Worm (Caenorhabditis elegans): ENCODE measurements around the gene tyra-3.

DNA sequence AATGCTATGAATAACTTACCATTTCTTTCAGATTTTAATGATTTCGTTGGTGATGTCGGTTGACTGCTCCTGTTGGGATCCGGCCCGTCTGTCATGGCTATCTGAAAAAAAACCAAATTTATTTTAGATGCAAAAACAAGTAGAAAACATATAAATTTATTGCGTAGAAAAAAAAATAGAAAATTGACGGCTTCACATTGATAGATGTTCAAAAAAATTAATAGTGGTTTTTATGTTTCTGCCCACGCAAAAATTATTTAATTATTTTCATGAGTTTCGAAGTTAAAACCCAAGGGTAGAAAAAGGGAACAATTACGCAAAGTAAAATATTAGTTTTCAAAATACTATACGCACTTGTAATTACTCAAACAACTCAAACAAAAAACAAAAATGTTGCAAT, 18.2 kb upstream of the tyra-3 start, which contains the start of gene mct-4:
- TF ChIP-seq nhr-237 (tag; optimal IDR thresholded peaks at IDR 0.05) (no peak), R02D3.7 (tag; optimal IDR thresholded peaks at IDR 0.05) (no peak), lin-39 (tag; optimal IDR thresholded peaks at IDR 0.05) (no peak), ztf-4 (tag; optimal IDR thresholded peaks at IDR 0.05) (no peak), nhr-23 (tag; optimal IDR thresholded peaks at IDR 0.05) (no peak), zag-1 (tag; optimal IDR thresholded peaks at IDR 0.05) (no peak), egl-27 (tag; optimal IDR thresholded peaks at IDR 0.05) (no peak), ceh-82 (tag; optimal IDR thresholded peaks at IDR 0.05) (no peak), ZK546.5 (tag; optimal IDR thresholded peaks at IDR 0.05) (no peak), tbx-2 (tag; optimal IDR thresholded peaks at IDR 0.05) (no peak), daf-12 (tag; optimal IDR thresholded peaks at IDR 0.05) (no peak), nhr-25 (tag; optimal IDR thresholded peaks at IDR 0.05) (no peak)
